Worm (Caenorhabditis elegans): Measurements from ENCODE around the gene M01H9.3.

M01H9.3 gene

DNA sequence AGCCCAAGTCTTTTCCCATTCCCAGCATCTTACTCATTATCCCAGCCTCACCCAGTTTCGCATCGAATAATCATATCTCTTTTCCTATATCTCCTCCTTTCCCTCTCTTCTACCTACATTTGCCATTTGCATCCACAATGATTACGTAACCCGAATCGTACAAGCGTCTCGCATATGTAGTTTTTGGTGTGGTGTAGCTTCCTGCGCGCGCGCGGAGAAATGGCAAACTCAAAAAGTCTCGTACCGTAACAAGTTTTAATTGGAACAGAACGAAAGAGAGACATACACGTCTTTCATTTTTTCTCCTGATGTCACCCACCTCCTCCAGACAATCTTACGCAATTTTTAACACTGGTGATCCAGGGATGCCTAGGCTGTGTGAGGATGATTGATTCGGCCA, 49.2 kb upstream of the M01H9.3 start:
- TF ChIP-seq hlh-17 (GFP tag; optimal IDR thresholded peaks at IDR 0.05; ENCODE audit: borderline replicate concordance), result no peak
- TF ChIP-seq blmp-1 (tag; optimal IDR thresholded peaks at IDR 0.05), result peak; percentile 59
- no peak for TF ChIP-seq hpl-2 (GFP tag; optimal IDR thresholded peaks at IDR 0.05)
- no peak for TF ChIP-seq lin-15B (tag; optimal IDR thresholded peaks at IDR 0.05)
- no peak for TF ChIP-seq unc-130 (tag; optimal IDR thresholded peaks at IDR 0.05)
- no peak for TF ChIP-seq lin-14 (GFP tag; optimal IDR thresholded peaks at IDR 0.05)
- no peak for TF ChIP-seq snpc-4 (tag; optimal IDR thresholded peaks at IDR 0.05)

DNA sequence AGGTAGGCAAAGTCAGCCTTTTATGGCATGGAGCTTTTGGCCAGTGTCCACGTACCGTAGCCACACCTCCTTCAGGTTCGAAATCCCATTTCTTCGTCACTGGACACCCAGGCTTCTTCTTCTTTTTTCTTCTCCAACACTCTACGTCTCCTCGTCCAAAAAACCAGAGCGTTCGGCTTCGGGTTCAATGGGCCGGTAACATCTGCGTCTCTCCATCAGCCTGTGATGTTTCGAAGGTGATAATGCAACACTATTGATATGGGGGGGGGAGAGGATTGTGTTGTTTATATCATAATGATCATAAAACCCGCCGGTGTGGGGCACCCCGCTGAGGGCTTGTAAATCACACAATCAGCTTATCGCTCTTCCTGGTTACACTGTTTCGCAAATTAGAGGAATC, 48.1 kb upstream of the M01H9.3 start, which contains the start of gene ZK180.6:
TSS of gene ZK180.6 (minus strand) at position 101 of the 400 bp plus-strand sequence.
- TF ChIP-seq C16A3.4 (tag; optimal IDR thresholded peaks at IDR 0.05) (no peak), nhr-237 (tag; optimal IDR thresholded peaks at IDR 0.05) (no peak), elt-3 (tag; optimal IDR thresholded peaks at IDR 0.05) (no peak), rnt-1 (tag; optimal IDR thresholded peaks at IDR 0.05) (no peak), nhr-47 (tag; optimal IDR thresholded peaks at IDR 0.05) (no peak), sox-4 (tag; optimal IDR thresholded peaks at IDR 0.05) (no peak), fkh-10 (GFP tag; optimal IDR thresholded peaks at IDR 0.05) (no peak), nhr-84 (tag; optimal IDR thresholded peaks at IDR 0.05) (no peak), unc-30 (tag; optimal IDR thresholded peaks at IDR 0.05) (no peak), ztf-11 (tag; optimal IDR thresholded peaks at IDR 0.05) (no peak), F16B12.6 (tag; optimal IDR thresholded peaks at IDR 0.05) (no peak)

DNA sequence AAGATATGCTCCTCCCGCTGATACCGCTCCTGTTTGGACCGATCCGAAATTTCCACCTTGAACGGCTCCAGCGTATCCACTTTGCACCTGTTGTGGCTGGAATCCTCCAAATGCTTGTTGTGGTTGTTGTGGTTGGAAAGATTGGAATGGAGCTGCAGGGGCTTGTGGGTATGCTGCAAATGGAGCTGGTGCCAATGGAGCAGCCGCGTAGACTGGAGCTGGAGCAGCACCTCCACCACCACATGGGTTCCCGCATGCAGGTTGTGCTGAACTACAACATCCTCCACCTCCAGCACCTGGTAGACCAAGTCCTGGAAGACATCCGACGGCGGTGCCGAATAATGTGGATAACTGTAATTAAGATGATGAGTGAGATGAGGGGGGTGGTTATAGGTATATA, 46.6 kb upstream of the M01H9.3 start:
- no peak for TF ChIP-seq dsc-1 (tag; optimal IDR thresholded peaks at IDR 0.05)
- TF ChIP-seq nhr-85 (tag), result peak; percentile 35

DNA sequence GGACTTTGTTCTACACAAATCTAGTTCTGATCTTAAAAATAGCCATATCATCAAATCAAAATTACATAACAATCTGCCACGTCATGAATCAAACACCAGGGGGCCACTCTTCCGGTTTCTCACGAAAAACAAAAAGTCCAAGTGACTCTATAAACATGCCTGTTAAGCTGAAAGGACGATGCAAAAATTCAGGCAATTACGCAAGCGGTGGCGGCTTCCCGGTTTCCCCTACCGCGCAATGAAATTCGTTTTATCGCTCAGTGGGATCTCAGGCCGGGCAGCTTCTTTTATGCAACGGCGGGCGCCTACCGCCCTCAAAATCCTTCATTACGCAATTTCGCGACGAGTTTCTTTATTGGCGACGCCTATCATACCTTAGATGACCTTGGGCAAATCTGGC, 42.9 kb upstream of the M01H9.3 start:
- TF ChIP-seq ceh-90 (tag; optimal IDR thresholded peaks at IDR 0.05) (no peak), lin-39 (tag; optimal IDR thresholded peaks at IDR 0.05) (no peak), pag-3 (tag; optimal IDR thresholded peaks at IDR 0.05; ENCODE audit: borderline replicate concordance, insufficient read depth) (no peak), irx-1 (tag; optimal IDR thresholded peaks at IDR 0.05) (no peak), skn-1 (tag; optimal IDR thresholded peaks at IDR 0.05) (no peak), egl-13 (tag; optimal IDR thresholded peaks at IDR 0.05) (no peak), nhr-47 (tag; optimal IDR thresholded peaks at IDR 0.05) (no peak), fos-1 (tag; optimal IDR thresholded peaks at IDR 0.05) (no peak), ama-1 (optimal IDR thresholded peaks at IDR 0.05) (no peak), lin-14 (GFP tag; optimal IDR thresholded peaks at IDR 0.05) (no peak), nhr-11 (tag; optimal IDR thresholded peaks at IDR 0.05) (no peak), sox-4 (tag; optimal IDR thresholded peaks at IDR 0.05) (no peak), mep-1 (tag; optimal IDR thresholded peaks at IDR 0.05) (no peak), ces-1 (GFP tag; optimal IDR thresholded peaks at IDR 0.05) (no peak), sptf-1 (tag; optimal IDR thresholded peaks at IDR 0.05) (no peak), alr-1 (tag; optimal IDR thresholded peaks at IDR 0.05; ENCODE audit: borderline replicate concordance) (no peak), elt-2 (tag; optimal IDR thresholded peaks at IDR 0.05) (no peak), mdl-1 (tag; optimal IDR thresholded peaks at IDR 0.05) (no peak), hlh-4 (tag; optimal IDR thresholded peaks at IDR 0.05) (no peak)

DNA sequence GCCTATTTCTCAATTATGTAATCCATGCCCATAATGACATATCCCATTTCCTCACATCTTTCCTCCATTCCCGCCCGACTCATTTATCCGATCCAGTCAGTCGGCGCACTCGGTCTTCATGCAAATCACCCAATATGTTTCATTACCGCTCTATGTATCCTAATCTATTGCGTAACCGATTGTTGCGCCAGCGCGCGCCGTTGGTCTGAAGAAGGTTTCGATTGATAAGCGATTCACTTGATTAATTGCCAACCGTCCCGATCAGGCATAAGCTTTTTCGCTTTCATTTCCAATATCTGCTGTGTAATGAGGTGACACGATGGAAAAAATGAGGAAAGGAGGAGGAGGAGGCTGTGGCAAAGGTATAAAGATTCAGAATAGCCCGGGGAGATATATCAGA, 41.3 kb upstream of the M01H9.3 start:
- no peak for TF ChIP-seq sptf-1 (tag; optimal IDR thresholded peaks at IDR 0.05)
- no peak for TF ChIP-seq nhr-47 (tag; optimal IDR thresholded peaks at IDR 0.05)
- peak; percentile 98 for TF ChIP-seq blmp-1 (tag; optimal IDR thresholded peaks at IDR 0.05)
- TF ChIP-seq C34B4.2 (tag; optimal IDR thresholded peaks at IDR 0.05), result no peak
